Fruit fly (Drosophila melanogaster) whole organism, embryonic: ENCODE results near the gene CG34163.

Experiments used
- ATbp ChIP-seq: fragments of 200-800 bp; sonication (Bioruptor generic); optimal IDR thresholded peaks from 2 replicates; lab custom pipeline; 2017; ENCODE audit warnings: missing biosample characterization, mild to moderate bottlenecking, missing genetic modification characterization, missing genetic modification reagents
- Ada2b ChIP-seq: fragments of 200-800 bp; sonication (Bioruptor generic); IDR thresholded peaks from 2 replicates; pipeline ENCODE4 v1.3.6; 2022; ENCODE audit warnings: missing biosample characterization, missing genetic modification characterization
- Adf1 ChIP-seq: fragments of 200-800 bp; sonication (Bioruptor generic); IDR thresholded peaks from 2 replicates; pipeline ENCODE4 v1.3.6; 2022; ENCODE audit warnings: missing biosample characterization, missing genetic modification characterization
- B-H2 ChIP-seq: fragments of 200-800 bp; sonication (Bioruptor generic); optimal IDR thresholded peaks from 2 replicates; lab custom pipeline; 2018; ENCODE audit warnings: missing biosample characterization, mild to moderate bottlenecking, missing genetic modification characterization
- CG10267 ChIP-seq: fragments of 200-800 bp; sonication (Bioruptor generic); optimal IDR thresholded peaks from 2 replicates; lab custom pipeline; 2018; ENCODE audit warnings: missing biosample characterization, mild to moderate bottlenecking, missing genetic modification characterization, moderate library complexity
- CG10654 ChIP-seq: fragments of 200-800 bp; sonication (Bioruptor generic); optimal IDR thresholded peaks from 2 replicates; lab custom pipeline; 2016; ENCODE audit warnings: missing biosample characterization, missing genetic modification characterization
- CG11247 ChIP-seq: fragments of 200-800 bp; sonication (Bioruptor generic); IDR thresholded peaks from 2 replicates; pipeline ENCODE4 v1.3.6; 2022; ENCODE audit warnings: missing biosample characterization, missing genetic modification characterization
- CG11695 ChIP-seq: fragments of 200-800 bp; sonication (Bioruptor generic); IDR thresholded peaks from 3 replicates; pipeline ENCODE4 v1.3.6; 2022; ENCODE audit warnings: missing biosample characterization, missing genetic modification characterization
- CG12744 ChIP-seq: fragments of 200-800 bp; sonication (Bioruptor generic); optimal IDR thresholded peaks from 2 replicates; lab custom pipeline; 2016; ENCODE audit warnings: missing biosample characterization, missing genetic modification characterization
- CG17385 ChIP-seq: fragments of 200-800 bp; sonication (Bioruptor generic); optimal IDR thresholded peaks from 3 replicates; lab custom pipeline; 2018; ENCODE audit warnings: missing biosample characterization, mild to moderate bottlenecking, missing genetic modification characterization
- CG18599 ChIP-seq: fragments of 200-800 bp; sonication (Bioruptor generic); optimal IDR thresholded peaks from 3 replicates; lab custom pipeline; 2017; ENCODE audit warnings: missing biosample characterization, missing genetic modification characterization, mild to moderate bottlenecking, moderate library complexity, missing genetic modification reagents
- CG2116 ChIP-seq: fragments of 200-800 bp; sonication (Bioruptor generic); optimal IDR thresholded peaks from 3 replicates; lab custom pipeline; 2018; ENCODE audit warnings: missing biosample characterization, mild to moderate bottlenecking, missing genetic modification characterization
- CG2889 ChIP-seq: fragments of 200-800 bp; sonication (Bioruptor generic); IDR thresholded peaks from 3 replicates; pipeline ENCODE4 v1.3.6; 2022; ENCODE audit warnings: missing biosample characterization, missing genetic modification characterization
- CG33557 ChIP-seq: fragments of 200-800 bp; sonication (Bioruptor generic); optimal IDR thresholded peaks from 2 replicates; lab custom pipeline; 2019; ENCODE audit warnings: missing biosample characterization, mild to moderate bottlenecking, missing genetic modification characterization, moderate library complexity
- CG3407 ChIP-seq: fragments of 200-800 bp; sonication (Bioruptor generic); optimal IDR thresholded peaks from 2 replicates; lab custom pipeline; 2018; ENCODE audit warnings: missing biosample characterization, mild to moderate bottlenecking, missing genetic modification characterization
- CG3995 ChIP-seq: fragments of 200-800 bp; sonication (Bioruptor generic); optimal IDR thresholded peaks from 3 replicates; lab custom pipeline; 2016; ENCODE audit warnings: missing biosample characterization, missing genetic modification characterization
- CG5245 ChIP-seq: fragments of 200-800 bp; sonication (Bioruptor generic); optimal IDR thresholded peaks from 3 replicates; lab custom pipeline; 2016; ENCODE audit warnings: missing biosample characterization, missing genetic modification characterization
- CG8281 ChIP-seq: fragments of 200-800 bp; sonication (Bioruptor generic); optimal IDR thresholded peaks from 2 replicates; lab custom pipeline; 2018; ENCODE audit warnings: missing biosample characterization, mild to moderate bottlenecking, missing genetic modification characterization, moderate library complexity
- Camta ChIP-seq: fragments of 200-800 bp; sonication (Bioruptor generic); optimal IDR thresholded peaks from 2 replicates; lab custom pipeline; 2016; ENCODE audit warnings: missing biosample characterization, missing genetic modification characterization
- CoRest ChIP-seq: fragments of 200-800 bp; sonication (Bioruptor generic); optimal IDR thresholded peaks from 3 replicates; lab custom pipeline; 2018; ENCODE audit warnings: missing biosample characterization, mild to moderate bottlenecking, missing genetic modification characterization, moderate library complexity
- Dbx ChIP-seq: fragments of 200-800 bp; sonication (Bioruptor generic); IDR thresholded peaks from 3 replicates; pipeline ENCODE4 v1.3.6; 2022; ENCODE audit warnings: missing biosample characterization, missing genetic modification characterization
- Dref ChIP-seq: fragments of 200-800 bp; sonication (Bioruptor generic); IDR thresholded peaks from 2 replicates; pipeline ENCODE4 v1.3.6; 2022; ENCODE audit warnings: missing biosample characterization, missing genetic modification characterization
- Ets97D ChIP-seq: fragments of 200-800 bp; sonication (Bioruptor generic); optimal IDR thresholded peaks from 3 replicates; lab custom pipeline; 2016; ENCODE audit warnings: missing biosample characterization, missing genetic modification characterization
- Fer2 ChIP-seq: fragments of 200-800 bp; sonication (Bioruptor generic); optimal IDR thresholded peaks from 2 replicates; lab custom pipeline; 2018; ENCODE audit warnings: missing biosample characterization, mild to moderate bottlenecking, missing genetic modification characterization, moderate library complexity
- Hey ChIP-seq: fragments of 200-800 bp; sonication (Bioruptor generic); optimal IDR thresholded peaks from 3 replicates; lab custom pipeline; 2018; ENCODE audit warnings: missing biosample characterization, mild to moderate bottlenecking, missing genetic modification characterization
- Hr39 ChIP-seq: fragments of >200 bp; optimal IDR thresholded peaks from 2 replicates; lab custom pipeline; 2017
- Jarid2 ChIP-seq: fragments of 200-800 bp; sonication (Bioruptor generic); optimal IDR thresholded peaks from 3 replicates; lab custom pipeline; 2017; ENCODE audit warnings: mild to moderate bottlenecking, missing biosample characterization, missing genetic modification reagents, missing genetic modification characterization
- NC2α ChIP-seq: fragments of 200-800 bp; sonication (Bioruptor generic); optimal IDR thresholded peaks from 2 replicates; lab custom pipeline; 2016; ENCODE audit warnings: missing biosample characterization, missing genetic modification characterization
- Nf-YC ChIP-seq: fragments of 200-800 bp; optimal IDR thresholded peaks from 3 replicates; lab custom pipeline; 2019; ENCODE audit warnings: missing biosample characterization, mild to moderate bottlenecking, missing genetic modification characterization, moderate library complexity
- Spps ChIP-seq: fragments of 200-800 bp; sonication (Bioruptor generic); optimal IDR thresholded peaks from 2 replicates; lab custom pipeline; 2018; ENCODE audit warnings: missing biosample characterization, mild to moderate bottlenecking, missing genetic modification characterization
- Ssrp ChIP-seq: fragments of 200-800 bp; sonication (Bioruptor generic); optimal IDR thresholded peaks from 2 replicates; lab custom pipeline; 2018; ENCODE audit warnings: missing biosample characterization, mild to moderate bottlenecking, missing genetic modification characterization, moderate library complexity
- al ChIP-seq: fragments of 200-800 bp; sonication (Bioruptor generic); IDR thresholded peaks from 2 replicates; pipeline ENCODE4 v1.3.6; 2022; ENCODE audit warnings: missing biosample characterization, missing genetic modification characterization
- cas ChIP-seq: fragments of 200-800 bp; sonication (Bioruptor generic); IDR thresholded peaks from 2 replicates; pipeline ENCODE4 v1.3.6; 2022; ENCODE audit warnings: missing biosample characterization, missing genetic modification characterization
- chm ChIP-seq: fragments of 200-800 bp; sonication (Bioruptor generic); IDR thresholded peaks from 2 replicates; pipeline ENCODE4 v1.3.6; 2022; ENCODE audit warnings: missing biosample characterization, missing genetic modification characterization
- crp ChIP-seq, 2 experiments: fragments of 200-800 bp; sonication (Bioruptor generic); optimal IDR thresholded peaks; 2 replicates in 1 of 2; 3 replicates in 1 of 2; lab custom pipeline; 2017; ENCODE audit warnings: missing biosample characterization in 2 of 2, missing genetic modification characterization in 2 of 2, mild to moderate bottlenecking in 1 of 2, moderate library complexity in 1 of 2
- emc ChIP-seq: fragments of 200-800 bp; sonication (Bioruptor generic); optimal IDR thresholded peaks from 2 replicates; lab custom pipeline; 2016; ENCODE audit warnings: missing biosample characterization, missing genetic modification characterization
- gro ChIP-seq: fragments of 200-800 bp; sonication (Bioruptor generic); optimal IDR thresholded peaks from 2 replicates; lab custom pipeline; 2016; ENCODE audit warnings: missing biosample characterization, missing genetic modification characterization
- h ChIP-seq: fragments of >200 bp; optimal IDR thresholded peaks from 2 replicates; lab custom pipeline; 2017
- inv ChIP-seq: fragments of 200-800 bp; sonication (Bioruptor generic); IDR thresholded peaks from 2 replicates; pipeline ENCODE4 v1.3.6; 2022; ENCODE audit warnings: missing biosample characterization, missing genetic modification characterization; ENCODE audit not compliant: partially characterized antibody
- kay ChIP-seq: fragments of 200-800 bp; sonication (Bioruptor generic); optimal IDR thresholded peaks from 2 replicates; lab custom pipeline; 2016; ENCODE audit warnings: missing biosample characterization, missing genetic modification characterization
- kni ChIP-seq: fragments of 200-800 bp; sonication (Bioruptor generic); optimal IDR thresholded peaks from 3 replicates; lab custom pipeline; 2017; ENCODE audit warnings: mild to moderate bottlenecking, missing biosample characterization, missing genetic modification reagents, missing genetic modification characterization
- lov ChIP-seq, 2 experiments: fragments of 200-800 bp in 1 of 2; fragments of >200 bp in 1 of 2; sonication (Bioruptor generic) in 1 of 2; IDR thresholded peaks in 1 of 2; optimal IDR thresholded peaks in 1 of 2; 2 replicates in 1 of 2; 3 replicates in 1 of 2; pipeline versions ENCODE4 v1.3.6 to Lab custom; 2017 to 2022; ENCODE audit warnings: missing biosample characterization in 1 of 2, missing genetic modification characterization in 1 of 2
- nau ChIP-seq: fragments of 200-800 bp; sonication (Bioruptor generic); optimal IDR thresholded peaks from 3 replicates; lab custom pipeline; 2017; ENCODE audit warnings: missing biosample characterization, mild to moderate bottlenecking, missing genetic modification characterization, missing genetic modification reagents
- pros ChIP-seq: fragments of 200-800 bp; sonication (Bioruptor generic); optimal IDR thresholded peaks from 3 replicates; lab custom pipeline; 2019; ENCODE audit warnings: missing biosample characterization, mild to moderate bottlenecking, missing genetic modification characterization, moderate library complexity
- repo ChIP-seq: fragments of 200-800 bp; sonication (Bioruptor generic); optimal IDR thresholded peaks from 2 replicates; lab custom pipeline; 2016; ENCODE audit warnings: missing biosample characterization, missing genetic modification characterization
- seq ChIP-seq: fragments of 200-800 bp; sonication (Bioruptor generic); IDR thresholded peaks from 2 replicates; pipeline ENCODE4 v1.3.6; 2022; ENCODE audit warnings: missing biosample characterization, missing genetic modification characterization
- sisA ChIP-seq: fragments of 200-800 bp; sonication (Bioruptor generic); IDR thresholded peaks from 2 replicates; pipeline ENCODE4 v1.3.6; 2022; ENCODE audit warnings: missing biosample characterization, missing genetic modification characterization
- ttk ChIP-seq: fragments of 200-800 bp; sonication (Bioruptor generic); IDR thresholded peaks from 2 replicates; pipeline ENCODE4 v2.1.2; 2022; ENCODE audit warnings: missing biosample characterization, missing genetic modification characterization
- twi ChIP-seq: fragments of 200-800 bp; optimal IDR thresholded peaks from 2 replicates; lab custom pipeline; 2019; ENCODE audit warnings: missing biosample characterization, mild to moderate bottlenecking, missing genetic modification characterization, moderate library complexity
- unpg ChIP-seq: fragments of 200-800 bp; sonication (Bioruptor generic); optimal IDR thresholded peaks from 3 replicates; lab custom pipeline; 2018; ENCODE audit warnings: missing biosample characterization, mild to moderate bottlenecking, missing genetic modification characterization, moderate library complexity
- vvl ChIP-seq: fragments of 200-800 bp; sonication (Bioruptor generic); IDR thresholded peaks from 2 replicates; pipeline ENCODE4 v1.3.6; 2022; ENCODE audit warnings: missing biosample characterization, missing genetic modification characterization
- zf30C ChIP-seq: fragments of 200-800 bp; sonication (Bioruptor generic); optimal IDR thresholded peaks from 3 replicates; lab custom pipeline; 2018; ENCODE audit warnings: missing biosample characterization, mild to moderate bottlenecking, missing genetic modification characterization

Gene CG34163

dm6 chr2L:12030552-12031131 lies 42.6 kb downstream of the CG34163 start (continued):
- TF ChIP-seq kay (no peak), al (no peak), CG3995 (GFP tag; lab: Kevin White, UChicago) (no peak), sisA (no peak), kni (GFP tag; lab: Kevin White, UChicago) (no peak), cas (GFP tag; lab: Robert Waterston, UW) (no peak), B-H2 (GFP tag; lab: Kevin White, UChicago) (peak; percentile 10), pros (no peak), unpg (no peak), CG2889 (GFP tag; lab: Robert Waterston, UW) (no peak), nau (GFP tag; lab: Kevin White, UChicago) (no peak), Fer2 (no peak), CG3407 (GFP tag; lab: Kevin White, UChicago) (no peak), ttk (GFP tag; lab: Robert Waterston, UW) (no peak), twi (tag; lab: Kevin White, UChicago) (no peak), CG10654 (GFP tag; lab: Kevin White, UChicago) (no peak), repo (GFP tag; lab: Kevin White, UChicago) (no peak), Hr39 (lab: Kevin White, UChicago) (no peak), seq (GFP tag; lab: Robert Waterston, UW) (no peak), emc (no peak), Camta (no peak), Adf1 (GFP tag; lab: Robert Waterston, UW) (no peak), CG8281 (tag; lab: Kevin White, UChicago) (no peak), ATbp (GFP tag; lab: Kevin White, UChicago) (no peak), CoRest (tag; lab: Kevin White, UChicago) (no peak), NC2α (GFP tag; lab: Kevin White, UChicago) (no peak), zf30C (GFP tag; lab: Kevin White, UChicago) (no peak), lov (optimal IDR thresholded peaks at IDR 0.05; lab: Kevin White, UChicago) (no peak), lov (GFP tag; IDR thresholded peaks at IDR 0.05; lab: Robert Waterston, UW) (no peak), CG11695 (no peak), Spps (tag; lab: Kevin White, UChicago) (no peak), Jarid2 (GFP tag; lab: Kevin White, UChicago) (no peak), Dref (GFP tag; lab: Robert Waterston, UW) (no peak), Dbx (GFP tag; lab: Robert Waterston, UW) (no peak), chm (GFP tag; lab: Robert Waterston, UW) (no peak), CG12744 (GFP tag; lab: Kevin White, UChicago) (no peak), CG33557 (GFP tag; lab: Kevin White, UChicago) (no peak), crp (GFP tag; optimal IDR thresholded peaks at IDR 0.05; lab: Kevin White, UChicago) (no peak), inv (GFP tag; lab: Robert Waterston, UW) (no peak), Nf-YC (tag; lab: Kevin White, UChicago) (peak; percentile 53), vvl (GFP tag; lab: Robert Waterston, UW) (no peak), CG11247 (GFP tag; lab: Robert Waterston, UW) (no peak), CG17385 (GFP tag; lab: Kevin White, UChicago) (no peak), CG5245 (GFP tag; lab: Kevin White, UChicago) (no peak), Ssrp (tag; lab: Kevin White, UChicago) (no peak), gro (GFP tag; lab: Kevin White, UChicago) (peak; percentile 9), CG2116 (no peak), CG18599 (peak; percentile 4), Hey (tag; lab: Kevin White, UChicago) (no peak), Ada2b (GFP tag; lab: Robert Waterston, UW) (no peak), Ets97D (no peak), CG10267 (tag; lab: Kevin White, UChicago) (no peak), h (no peak)
